Fruit fly (Drosophila melanogaster): ENCODE data around the gene Sry-delta.

Gene Sry-delta

DNA sequence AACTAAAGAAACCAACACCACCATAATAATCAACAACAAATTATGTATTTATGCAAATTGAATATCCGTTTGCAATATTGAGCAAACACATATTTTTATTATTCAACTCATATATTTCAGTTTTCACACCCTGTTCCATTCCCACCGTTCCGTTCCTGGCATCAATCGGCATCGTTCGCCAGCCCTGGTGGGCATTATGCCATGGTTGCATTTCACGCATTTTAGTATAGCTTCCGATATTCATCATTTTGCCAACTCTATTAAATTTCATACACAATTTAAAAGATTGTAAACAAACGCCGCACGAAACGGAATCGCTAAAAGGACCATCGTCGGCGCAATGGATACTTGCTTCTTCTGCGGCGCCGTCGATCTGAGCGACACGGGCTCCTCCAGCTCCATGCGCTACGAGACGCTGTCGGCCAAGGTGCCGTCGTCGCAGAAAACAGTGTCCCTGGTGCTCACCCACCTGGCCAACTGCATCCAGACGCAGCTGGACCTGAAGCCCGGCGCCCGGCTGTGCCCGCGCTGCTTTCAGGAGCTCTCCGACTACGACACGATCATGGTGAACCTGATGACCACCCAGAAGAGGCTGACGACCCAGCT is at the start of gene Sry-delta (continued):
- TF ChIP-seq NfI (GFP tag; optimal IDR thresholded peaks at IDR 0.05) (peak; percentile 83), gcm2 (GFP tag; optimal IDR thresholded peaks at IDR 0.05) (peak; percentile 13), nom (GFP tag; optimal IDR thresholded peaks at IDR 0.05) (peak; percentile 70), CG42726 (GFP tag; IDR thresholded peaks at IDR 0.05; ENCODE audit: partially characterized antibody) (peak; percentile 46; the same call in 1 of the 2 replicates), ERR (GFP tag; optimal IDR thresholded peaks at IDR 0.05) (peak; percentile 86), CG7839 (tag; optimal IDR thresholded peaks at IDR 0.05) (no peak), Awh (GFP tag; IDR thresholded peaks at IDR 0.05) (no peak), lab (GFP tag; optimal IDR thresholded peaks at IDR 0.05) (no peak), gt (GFP tag; IDR thresholded peaks at IDR 0.05) (no peak), CG10654 (GFP tag; optimal IDR thresholded peaks at IDR 0.05) (peak; percentile 85), CG15479 (GFP tag; optimal IDR thresholded peaks at IDR 0.05) (no peak), CG34422 (GFP tag; IDR thresholded peaks at IDR 0.05) (peak; percentile 84), Abd-B (GFP tag; optimal IDR thresholded peaks at IDR 0.05) (peak; percentile 86), gsb (GFP tag; IDR thresholded peaks at IDR 0.05) (0 out of 2 replicates have a peak, but pooled peaks have one; percentile 8), hth (optimal IDR thresholded peaks at IDR 0.05) (no peak), CG16813 (GFP tag; IDR thresholded peaks at IDR 0.05; ENCODE audit: partially characterized antibody) (peak; percentile 78), Fer1 (GFP tag; optimal IDR thresholded peaks at IDR 0.05) (peak; percentile 76), Hmr (GFP tag; optimal IDR thresholded peaks at IDR 0.05) (peak; percentile 85), fd3F (GFP tag; optimal IDR thresholded peaks at IDR 0.05) (peak; percentile 3), prd (optimal IDR thresholded peaks at IDR 0.05) (no peak), prd (GFP tag; IDR thresholded peaks at IDR 0.05) (peak; percentile 83), Asciz (GFP tag; optimal IDR thresholded peaks at IDR 0.05) (no peak), Elba2 (GFP tag; optimal IDR thresholded peaks at IDR 0.05) (no peak), CG10979 (tag; optimal IDR thresholded peaks at IDR 0.05) (peak; percentile 59), Nf-YA (GFP tag; IDR thresholded peaks at IDR 0.05) (peak; percentile 62; the same call in 1 of the 2 replicates), Doc3 (GFP tag; IDR thresholded peaks at IDR 0.05; ENCODE audit: partially characterized antibody) (peak; percentile 65; the same call in 2 of the 3 replicates), HLHmδ (GFP tag; optimal IDR thresholded peaks at IDR 0.05) (peak; percentile 18), stc (GFP tag; IDR thresholded peaks at IDR 0.05) (peak; percentile 40; the same call in 1 of the 2 replicates), dan (GFP tag; IDR thresholded peaks at IDR 0.05) (no peak), Rfx (GFP tag; IDR thresholded peaks at IDR 0.05) (peak; percentile 92), Oaz (GFP tag; IDR thresholded peaks at IDR 0.05) (peak; percentile 49), CrebB (tag; optimal IDR thresholded peaks at IDR 0.05) (peak; percentile 71), CG3163 (GFP tag; optimal IDR thresholded peaks at IDR 0.05) (peak; percentile 60), CG9876 (GFP tag; optimal IDR thresholded peaks at IDR 0.05) (peak; percentile 92), ase (GFP tag; IDR thresholded peaks at IDR 0.05) (peak; percentile 69; the same call in 2 of the 3 replicates), CG3847 (GFP tag; IDR thresholded peaks at IDR 0.05) (peak; percentile 69), CHES-1-like (GFP tag; optimal IDR thresholded peaks at IDR 0.05) (peak; percentile 95), dati (GFP tag; IDR thresholded peaks at IDR 0.05) (no peak), CG3281 (GFP tag; optimal IDR thresholded peaks at IDR 0.05) (peak; percentile 82), CG8944 (GFP tag; optimal IDR thresholded peaks at IDR 0.05) (peak; percentile 85), CG32772 (GFP tag; IDR thresholded peaks at IDR 0.05) (peak; percentile 62; the same call in 1 of the 2 replicates), Aef1 (GFP tag; IDR thresholded peaks at IDR 0.05) (peak; percentile 75), trh (GFP tag; optimal IDR thresholded peaks at IDR 0.05) (peak; percentile 75), p53 (GFP tag; optimal IDR thresholded peaks at IDR 0.05) (peak; percentile 87), al (GFP tag; IDR thresholded peaks at IDR 0.05) (peak; percentile 80), amos (GFP tag; IDR thresholded peaks at IDR 0.05; ENCODE audit: partially characterized antibody) (peak; percentile 81), h (optimal IDR thresholded peaks at IDR 0.05) (no peak), kni (GFP tag; optimal IDR thresholded peaks at IDR 0.05) (peak; percentile 17), shn (GFP tag; optimal IDR thresholded peaks at IDR 0.05) (peak; percentile 80), sens (GFP tag) (peak; percentile 96), tin (GFP tag; optimal IDR thresholded peaks at IDR 0.05) (peak; percentile 91)
